Worm (Caenorhabditis elegans): ENCODE results near the gene phat-8.

DNA sequence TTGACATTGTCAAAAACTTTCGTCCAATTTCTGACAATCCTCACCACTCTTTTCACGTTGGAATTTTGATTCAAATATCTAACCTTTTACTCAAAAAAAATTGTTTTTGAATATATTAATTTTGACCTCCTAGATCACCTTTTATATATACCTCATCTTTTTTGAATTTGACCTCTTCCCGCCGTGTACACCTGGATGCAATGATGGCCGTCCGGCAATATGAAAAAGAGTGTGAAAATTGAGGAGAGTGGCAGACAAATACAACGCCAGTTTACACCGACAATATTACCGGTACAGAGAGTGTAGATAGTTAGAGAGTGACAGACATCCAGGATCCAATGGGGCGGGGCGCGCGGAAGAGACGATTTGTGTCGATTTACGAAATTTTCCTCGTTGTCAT is 48.0 kb downstream of the phat-8 start, which contains the start of gene ceh-99:
- TF ChIP-seq T23F11.4 (GFP tag; optimal IDR thresholded peaks at IDR 0.05) (no peak), ceh-34 (tag; optimal IDR thresholded peaks at IDR 0.05) (no peak), ceh-30 (tag; optimal IDR thresholded peaks at IDR 0.05) (no peak), dmd-4 (tag; optimal IDR thresholded peaks at IDR 0.05; ENCODE audit: borderline replicate concordance) (no peak), ceh-9 (tag; optimal IDR thresholded peaks at IDR 0.05) (no peak), tbx-2 (tag; optimal IDR thresholded peaks at IDR 0.05) (no peak), nfya-1 (tag; optimal IDR thresholded peaks at IDR 0.05) (no peak), unc-86 (tag; optimal IDR thresholded peaks at IDR 0.05) (no peak), pha-4 (tag; optimal IDR thresholded peaks at IDR 0.05) (no peak), hlh-30 (tag; optimal IDR thresholded peaks at IDR 0.05; ENCODE audit: insufficient read depth) (no peak), ama-1 (optimal IDR thresholded peaks at IDR 0.05) (no peak), nhr-232 (tag; optimal IDR thresholded peaks at IDR 0.05) (no peak)
